Fruit fly (Drosophila melanogaster) whole organism, embryonic: ENCODE measurements around the gene Mtr3.

Experiments
- CG1024 ChIP-seq: fragments of 200-800 bp; sonication (Bioruptor generic); IDR thresholded peaks from 2 replicates; pipeline ENCODE4 v1.3.6; 2022; ENCODE audit warnings: missing biosample characterization, missing genetic modification characterization
- CG10462 ChIP-seq: fragments of 200-800 bp; sonication (Bioruptor generic); optimal IDR thresholded peaks from 2 replicates; lab custom pipeline; 2016; ENCODE audit warnings: missing biosample characterization, missing genetic modification characterization
- CG10959 ChIP-seq: fragments of 200-800 bp; sonication (Bioruptor generic); IDR thresholded peaks from 2 replicates; pipeline ENCODE4 v1.3.6; 2022; ENCODE audit warnings: missing biosample characterization, missing genetic modification characterization
- CG14050 ChIP-seq: fragments of 200-800 bp; sonication (Bioruptor generic); IDR thresholded peaks from 3 replicates; pipeline ENCODE4 v1.3.6; 2022; ENCODE audit warnings: missing biosample characterization, missing genetic modification characterization
- CG14965 ChIP-seq: fragments of 200-800 bp; sonication (Bioruptor generic); optimal IDR thresholded peaks from 2 replicates; lab custom pipeline; 2016; ENCODE audit warnings: missing biosample characterization, missing genetic modification characterization, borderline replicate concordance
- CG15269 ChIP-seq: fragments of 200-800 bp; sonication (Bioruptor generic); optimal IDR thresholded peaks from 2 replicates; lab custom pipeline; 2018; ENCODE audit warnings: missing biosample characterization, mild to moderate bottlenecking, missing genetic modification characterization, moderate library complexity
- CG15479 ChIP-seq: fragments of 200-800 bp; sonication (Bioruptor generic); optimal IDR thresholded peaks from 3 replicates; lab custom pipeline; 2019; ENCODE audit warnings: missing biosample characterization, mild to moderate bottlenecking, missing genetic modification characterization, moderate library complexity
- CG1602 ChIP-seq: fragments of 200-800 bp; sonication (Bioruptor generic); optimal IDR thresholded peaks from 3 replicates; lab custom pipeline; 2016; ENCODE audit warnings: missing biosample characterization, missing genetic modification characterization
- CG17328 ChIP-seq: fragments of 200-800 bp; sonication (Bioruptor generic); IDR thresholded peaks from 2 replicates; pipeline ENCODE4 v1.3.6; 2022; ENCODE audit warnings: missing biosample characterization, missing genetic modification characterization
- CG17568 ChIP-seq: fragments of 200-800 bp; sonication (Bioruptor generic); optimal IDR thresholded peaks from 2 replicates; lab custom pipeline; 2018; ENCODE audit warnings: missing biosample characterization, mild to moderate bottlenecking, missing genetic modification characterization, moderate library complexity
- CG18619 ChIP-seq: fragments of 200-800 bp; sonication (Bioruptor generic); optimal IDR thresholded peaks from 3 replicates; lab custom pipeline; 2017; ENCODE audit warnings: missing biosample characterization, mild to moderate bottlenecking, missing genetic modification characterization
- CG31388 ChIP-seq: fragments of 200-800 bp; sonication (Bioruptor generic); optimal IDR thresholded peaks from 2 replicates; lab custom pipeline; 2016; ENCODE audit warnings: missing biosample characterization, missing genetic modification characterization
- CG32767 ChIP-seq: fragments of 200-800 bp; sonication (Bioruptor generic); IDR thresholded peaks from 2 replicates; pipeline ENCODE4 v1.3.6; 2022; ENCODE audit warnings: missing biosample characterization, missing genetic modification characterization
- CG3281 ChIP-seq: fragments of 200-800 bp; sonication (Bioruptor generic); optimal IDR thresholded peaks from 3 replicates; lab custom pipeline; 2017; ENCODE audit warnings: missing biosample characterization, mild to moderate bottlenecking, missing genetic modification characterization
- CG34376 ChIP-seq: fragments of 200-800 bp; sonication (Bioruptor generic); optimal IDR thresholded peaks from 2 replicates; lab custom pipeline; 2018; ENCODE audit warnings: missing biosample characterization, mild to moderate bottlenecking, missing genetic modification characterization
- CG42726 ChIP-seq: fragments of 200-800 bp; sonication (Bioruptor generic); IDR thresholded peaks from 2 replicates; pipeline ENCODE4 v1.3.6; 2022; ENCODE audit warnings: missing biosample characterization, missing genetic modification characterization; ENCODE audit not compliant: partially characterized antibody
- CG4360 ChIP-seq: fragments of 200-800 bp; sonication (Bioruptor generic); IDR thresholded peaks from 2 replicates; pipeline ENCODE4 v1.3.6; 2022; ENCODE audit warnings: missing biosample characterization, missing genetic modification characterization
- CG4404 ChIP-seq: fragments of 200-800 bp; sonication (Bioruptor generic); IDR thresholded peaks from 2 replicates; pipeline ENCODE4 v1.3.6; 2022; ENCODE audit warnings: missing biosample characterization, missing genetic modification characterization
- CG4730 ChIP-seq: fragments of 200-800 bp; sonication (Bioruptor generic); IDR thresholded peaks from 2 replicates; pipeline ENCODE4 v1.3.6; 2022; ENCODE audit warnings: missing biosample characterization, missing genetic modification characterization
- CG5953 ChIP-seq: fragments of 200-800 bp; sonication (Bioruptor generic); IDR thresholded peaks from 2 replicates; pipeline ENCODE4 v1.3.6; 2022; ENCODE audit warnings: missing biosample characterization, missing genetic modification characterization
- CG7928 ChIP-seq: fragments of 200-800 bp; sonication (Bioruptor generic); optimal IDR thresholded peaks from 2 replicates; lab custom pipeline; 2017; ENCODE audit warnings: missing biosample characterization, mild to moderate bottlenecking, missing genetic modification characterization
- CG8388 ChIP-seq: fragments of 200-800 bp; sonication (Bioruptor generic); optimal IDR thresholded peaks from 2 replicates; lab custom pipeline; 2019; ENCODE audit warnings: missing biosample characterization, mild to moderate bottlenecking, missing genetic modification characterization, moderate library complexity
- CG8765 ChIP-seq: fragments of 200-800 bp; sonication (Bioruptor generic); IDR thresholded peaks from 2 replicates; pipeline ENCODE4 v1.3.6; 2022; ENCODE audit warnings: missing biosample characterization, missing genetic modification characterization
- CG9727 ChIP-seq: fragments of 200-800 bp; sonication (Bioruptor generic); optimal IDR thresholded peaks from 3 replicates; lab custom pipeline; 2017; ENCODE audit warnings: missing biosample characterization, mild to moderate bottlenecking, missing genetic modification characterization
- CG9932 ChIP-seq: fragments of 200-800 bp; sonication (Bioruptor generic); IDR thresholded peaks from 2 replicates; pipeline ENCODE4 v1.3.6; 2022; ENCODE audit warnings: missing biosample characterization, missing genetic modification characterization
- CkIIα-i1 ChIP-seq: fragments of 200-800 bp; sonication (Bioruptor generic); IDR thresholded peaks from 2 replicates; pipeline ENCODE4 v1.3.6; 2022; ENCODE audit warnings: missing biosample characterization, missing genetic modification characterization
- CoRest ChIP-seq: fragments of 200-800 bp; sonication (Bioruptor generic); optimal IDR thresholded peaks from 3 replicates; lab custom pipeline; 2018; ENCODE audit warnings: missing biosample characterization, mild to moderate bottlenecking, missing genetic modification characterization, moderate library complexity
- Dbx ChIP-seq: fragments of 200-800 bp; sonication (Bioruptor generic); IDR thresholded peaks from 3 replicates; pipeline ENCODE4 v1.3.6; 2022; ENCODE audit warnings: missing biosample characterization, missing genetic modification characterization
- Doc2 ChIP-seq: fragments of 200-800 bp; sonication (Bioruptor generic); IDR thresholded peaks from 2 replicates; pipeline ENCODE4 v1.3.6; 2022; ENCODE audit warnings: missing biosample characterization, missing genetic modification characterization
- Hmr ChIP-seq: fragments of 200-800 bp; sonication (Bioruptor generic); optimal IDR thresholded peaks from 3 replicates; lab custom pipeline; 2017; ENCODE audit warnings: mild to moderate bottlenecking, missing biosample characterization, missing genetic modification reagents, missing genetic modification characterization
- Lpt ChIP-seq: fragments of >200 bp; optimal IDR thresholded peaks from 2 replicates; lab custom pipeline; 2018; ENCODE audit warnings: missing biosample characterization, missing genetic modification characterization
- Mrtf ChIP-seq: fragments of 200-800 bp; sonication (Bioruptor generic); IDR thresholded peaks from 3 replicates; pipeline ENCODE4 v1.3.6; 2022; ENCODE audit warnings: missing biosample characterization, missing genetic modification characterization
- Sox100B ChIP-seq: fragments of 200-800 bp; sonication (Bioruptor generic); optimal IDR thresholded peaks from 3 replicates; lab custom pipeline; 2018; ENCODE audit warnings: missing biosample characterization, mild to moderate bottlenecking, missing genetic modification characterization
- Spps ChIP-seq: fragments of 200-800 bp; sonication (Bioruptor generic); optimal IDR thresholded peaks from 2 replicates; lab custom pipeline; 2018; ENCODE audit warnings: missing biosample characterization, mild to moderate bottlenecking, missing genetic modification characterization
- ab ChIP-seq: fragments of 200-800 bp; sonication (Bioruptor generic); optimal IDR thresholded peaks from 2 replicates; lab custom pipeline; 2016; ENCODE audit warnings: missing biosample characterization, missing genetic modification characterization
- cato ChIP-seq: fragments of 200-800 bp; sonication (Bioruptor generic); optimal IDR thresholded peaks from 2 replicates; lab custom pipeline; 2016; ENCODE audit warnings: missing biosample characterization, missing genetic modification characterization, borderline replicate concordance
- chinmo ChIP-seq: fragments of 200-800 bp; sonication (Bioruptor generic); IDR thresholded peaks from 4 replicates; pipeline ENCODE4 v1.3.6; 2022; ENCODE audit warnings: missing biosample characterization, missing genetic modification characterization; ENCODE audit not compliant: partially characterized antibody
- esg ChIP-seq: fragments of 200-800 bp; sonication (Bioruptor generic); conservative IDR thresholded peaks from 2 replicates; pipeline ENCODE4 v1.3.6; 2022; ENCODE audit warnings: missing biosample characterization, missing genetic modification characterization
- ftz-f1 ChIP-seq: fragments of 200-800 bp; sonication (Bioruptor generic); optimal IDR thresholded peaks from 2 replicates; lab custom pipeline; 2016; ENCODE audit warnings: missing biosample characterization, missing genetic modification characterization
- gfzf ChIP-seq: fragments of 200-800 bp; sonication (Bioruptor generic); optimal IDR thresholded peaks from 2 replicates; lab custom pipeline; 2016; ENCODE audit warnings: missing biosample characterization, mild to moderate bottlenecking, missing genetic modification characterization, moderate library complexity
- kni ChIP-seq: fragments of 200-800 bp; sonication (Bioruptor generic); optimal IDR thresholded peaks from 3 replicates; lab custom pipeline; 2017; ENCODE audit warnings: mild to moderate bottlenecking, missing biosample characterization, missing genetic modification reagents, missing genetic modification characterization
- mld ChIP-seq: fragments of 200-800 bp; sonication (Bioruptor generic); IDR thresholded peaks from 3 replicates; pipeline ENCODE4 v1.3.6; 2022; ENCODE audit warnings: missing biosample characterization, missing genetic modification characterization; ENCODE audit not compliant: partially characterized antibody
- peb ChIP-seq: fragments of 200-800 bp; sonication (Bioruptor generic); IDR thresholded peaks from 2 replicates; pipeline ENCODE4 v1.3.6; 2022; ENCODE audit warnings: missing biosample characterization, missing genetic modification characterization
- ro ChIP-seq: fragments of 200-800 bp; sonication (Bioruptor generic); IDR thresholded peaks from 2 replicates; pipeline ENCODE4 v1.3.6; 2022; ENCODE audit warnings: missing biosample characterization, missing genetic modification characterization
- shn ChIP-seq: fragments of 200-800 bp; sonication (Bioruptor generic); optimal IDR thresholded peaks from 3 replicates; lab custom pipeline; 2016; ENCODE audit warnings: missing biosample characterization, missing genetic modification characterization
- tap ChIP-seq: fragments of 200-800 bp; optimal IDR thresholded peaks from 3 replicates; lab custom pipeline; 2019; ENCODE audit warnings: missing biosample characterization, mild to moderate bottlenecking, missing genetic modification characterization, moderate library complexity
- zen ChIP-seq: fragments of 200-800 bp; sonication (Bioruptor generic); optimal IDR thresholded peaks from 3 replicates; lab custom pipeline; 2018; ENCODE audit warnings: missing biosample characterization, mild to moderate bottlenecking, missing genetic modification characterization, moderate library complexity
- zfh2 ChIP-seq: fragments of 200-800 bp; sonication (Bioruptor generic); optimal IDR thresholded peaks from 2 replicates; lab custom pipeline; 2016; ENCODE audit warnings: missing biosample characterization, missing genetic modification characterization

The Mtr3 gene

DNA sequence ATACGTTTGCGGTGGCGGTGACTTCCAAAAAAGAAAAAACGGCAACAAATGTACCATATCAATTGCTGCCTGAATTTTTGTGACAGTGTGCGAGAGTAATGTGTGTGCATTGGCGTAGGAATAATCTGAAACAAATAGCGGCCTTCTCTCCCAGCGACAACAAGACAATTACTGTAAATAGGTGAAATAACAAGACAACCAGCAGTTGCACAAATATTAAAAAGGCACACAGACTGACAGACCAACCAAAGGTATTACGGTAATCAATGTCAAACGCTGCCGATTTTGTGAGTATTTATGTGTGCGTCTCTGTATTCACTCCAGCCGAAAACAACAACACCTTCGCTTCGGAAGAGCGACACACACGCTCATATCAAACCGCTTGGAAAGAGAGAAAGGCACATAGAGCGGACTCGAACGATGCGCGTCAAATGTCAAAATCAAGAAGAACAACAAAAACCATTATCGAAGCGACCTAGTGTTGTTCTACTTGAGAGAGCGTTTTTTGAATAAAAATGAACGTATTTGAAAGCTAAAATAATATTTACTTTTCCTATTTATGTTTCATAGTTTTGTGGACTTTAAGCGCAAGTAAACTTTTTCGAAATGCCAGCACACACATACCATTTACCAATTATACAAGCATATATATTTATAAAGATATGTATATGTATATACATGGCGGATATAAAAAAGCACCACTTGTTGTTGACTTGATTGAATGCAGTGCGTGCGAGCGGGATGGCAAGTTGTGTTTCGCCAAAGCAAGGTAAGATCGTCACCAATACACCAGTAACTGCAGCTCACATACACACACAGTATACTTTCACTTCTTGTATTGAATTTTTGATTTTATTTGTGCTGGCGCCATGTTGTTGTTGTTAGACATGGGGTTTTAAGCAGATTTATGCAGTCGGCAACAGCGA lies 6.5 kb downstream of the Mtr3 start (continued):
- TF ChIP-seq CG15479 (peak; percentile 60), Dbx (GFP tag; lab: Robert Waterston, UW) (peak; percentile 45; the same call in 1 of the 3 replicates), gfzf (no peak), kni (GFP tag; lab: Kevin White, UChicago) (peak; percentile 92), CG1024 (peak; percentile 72; the same call in 1 of the 2 replicates), CG8388 (GFP tag; lab: Kevin White, UChicago) (peak; percentile 0), CG5953 (GFP tag; lab: Robert Waterston, UW) (peak; percentile 53; the same call in 1 of the 2 replicates), CG32767 (peak; percentile 51; the same call in 1 of the 2 replicates), zen (tag; lab: Kevin White, UChicago) (peak; percentile 61), CG18619 (GFP tag; lab: Kevin White, UChicago) (peak; percentile 58), Lpt (GFP tag; lab: Kevin White, UChicago) (no peak), CG9932 (0 out of 2 replicates have a peak, but pooled peaks have one; percentile 11), peb (peak; percentile 74), ro (GFP tag; lab: Robert Waterston, UW) (no peak), cato (GFP tag; lab: Kevin White, UChicago) (peak; percentile 53), CG14050 (GFP tag; lab: Robert Waterston, UW) (0 out of 3 replicates have a peak, but pooled peaks have one; percentile 14), CG10959 (GFP tag; lab: Robert Waterston, UW) (peak; percentile 62), ftz-f1 (GFP tag; lab: Kevin White, UChicago) (peak; percentile 72), CG31388 (GFP tag; lab: Kevin White, UChicago) (peak; percentile 19), CG4730 (GFP tag; lab: Robert Waterston, UW) (no peak), Doc2 (no peak), CG10462 (GFP tag; lab: Kevin White, UChicago) (peak; percentile 36), esg (GFP tag; lab: Robert Waterston, UW) (no peak), CG8765 (GFP tag; lab: Robert Waterston, UW) (no peak), tap (tag; lab: Kevin White, UChicago) (no peak), shn (GFP tag; lab: Kevin White, UChicago) (peak; percentile 51), ab (GFP tag; lab: Kevin White, UChicago) (no peak), CG1602 (GFP tag; lab: Kevin White, UChicago) (no peak), CG7928 (GFP tag; lab: Kevin White, UChicago) (no peak), chinmo (GFP tag; lab: Robert Waterston, UW) (peak; percentile 76), CG15269 (tag; lab: Kevin White, UChicago) (peak; percentile 52), Mrtf (GFP tag; lab: Robert Waterston, UW) (peak; percentile 49; the same call in 1 of the 3 replicates), Sox100B (GFP tag; lab: Kevin White, UChicago) (peak; percentile 42), CG3281 (peak; percentile 67), CG42726 (GFP tag; lab: Robert Waterston, UW) (no peak), CkIIα-i1 (GFP tag; lab: Robert Waterston, UW) (no peak), mld (GFP tag; lab: Robert Waterston, UW) (no peak), Spps (tag; lab: Kevin White, UChicago) (peak; percentile 8), CoRest (tag; lab: Kevin White, UChicago) (peak; percentile 40), CG34376 (GFP tag; lab: Kevin White, UChicago) (peak; percentile 94), zfh2 (GFP tag; lab: Kevin White, UChicago) (no peak), Hmr (GFP tag; lab: Kevin White, UChicago) (peak; percentile 86), CG4360 (GFP tag; lab: Robert Waterston, UW) (peak; percentile 82), CG4404 (no peak), CG17568 (GFP tag; lab: Kevin White, UChicago) (peak; percentile 70), CG9727 (GFP tag; lab: Kevin White, UChicago) (peak; percentile 66), CG17328 (GFP tag; lab: Robert Waterston, UW) (peak; percentile 53), CG14965 (peak; percentile 74)
